Worm (Caenorhabditis elegans) whole organism, L2 larva: ENCODE measurements around the gene F53C11.1.

Experiments used
- C34F6.9 ChIP-seq: fragments of 150-350 bp; optimal IDR thresholded peaks from 2 replicates; lab custom pipeline; 2014; ENCODE audit warnings: missing biosample characterization, missing genetic modification characterization
- F13H6.1 ChIP-seq: sonication (generic microtip); optimal IDR thresholded peaks from 2 replicates; lab custom pipeline; 2016; ENCODE audit warnings: missing genetic modification characterization, missing compliant biosample characterization
- R02D3.7 ChIP-seq: fragments of 150-350 bp; optimal IDR thresholded peaks from 2 replicates; lab custom pipeline; 2014; ENCODE audit warnings: missing biosample characterization, missing genetic modification characterization
- Y55F3AM.14 ChIP-seq: fragments of 200-800 bp; sonication (Bioruptor generic); optimal IDR thresholded peaks from 2 replicates; lab custom pipeline; 2018; ENCODE audit warnings: mild to moderate bottlenecking, missing genetic modification characterization, missing compliant biosample characterization
- ZK546.5 ChIP-seq: sonication (generic microtip); optimal IDR thresholded peaks from 2 replicates; lab custom pipeline; 2017; ENCODE audit warnings: missing biosample characterization, missing genetic modification characterization
- alr-1 ChIP-seq: fragments of 150-350 bp; optimal IDR thresholded peaks from 2 replicates; lab custom pipeline; 2014; ENCODE audit warnings: missing biosample characterization, missing genetic modification characterization
- aly-2 ChIP-seq: fragments of 150-350 bp; optimal IDR thresholded peaks from 2 replicates; lab custom pipeline; 2014; ENCODE audit warnings: missing biosample characterization, missing genetic modification characterization
- ama-1 ChIP-seq: fragments of 150-350 bp; optimal IDR thresholded peaks from 2 replicates; lab custom pipeline; 2018; ENCODE audit warnings: inconsistent platforms
- blmp-1 ChIP-seq: sonication (generic microtip); optimal IDR thresholded peaks from 2 replicates; lab custom pipeline; 2017; ENCODE audit warnings: missing genetic modification characterization, mild to moderate bottlenecking, missing compliant biosample characterization, antibody characterized with exemption, moderate library complexity; ENCODE audit not compliant: insufficient read depth
- ceh-16 ChIP-seq: fragments of 150-350 bp; optimal IDR thresholded peaks from 2 replicates; lab custom pipeline; 2014; ENCODE audit warnings: missing biosample characterization, missing genetic modification characterization
- ceh-82 ChIP-seq: fragments of 150-350 bp; optimal IDR thresholded peaks from 2 replicates; lab custom pipeline; 2014; ENCODE audit warnings: missing biosample characterization, missing genetic modification characterization
- crh-2 ChIP-seq: sonication (generic microtip); optimal IDR thresholded peaks from 2 replicates; lab custom pipeline; 2017; ENCODE audit warnings: missing biosample characterization, missing genetic modification characterization
- dmd-4 ChIP-seq: sonication (generic microtip); optimal IDR thresholded peaks from 2 replicates; lab custom pipeline; 2017; ENCODE audit warnings: missing biosample characterization, missing genetic modification characterization
- egl-27 ChIP-seq: sonication (generic microtip); optimal IDR thresholded peaks from 3 replicates; lab custom pipeline; 2017; ENCODE audit warnings: missing biosample characterization, missing genetic modification reagents, missing genetic modification characterization
- elt-1 ChIP-seq: fragments of 150-350 bp; optimal IDR thresholded peaks from 2 replicates; lab custom pipeline; 2014; ENCODE audit warnings: missing biosample characterization, missing genetic modification characterization
- elt-3 ChIP-seq: sonication (generic microtip); optimal IDR thresholded peaks from 2 replicates; lab custom pipeline; 2017; ENCODE audit warnings: missing biosample characterization, missing genetic modification characterization
- fos-1 ChIP-seq: fragments of 150-350 bp; optimal IDR thresholded peaks from 2 replicates; lab custom pipeline; 2014; ENCODE audit warnings: missing biosample characterization, missing genetic modification characterization
- gmeb-1 ChIP-seq: fragments of 150-350 bp; optimal IDR thresholded peaks from 2 replicates; lab custom pipeline; 2014; ENCODE audit warnings: missing biosample characterization, missing genetic modification characterization
- lin-11 ChIP-seq: fragments of 150-350 bp; sonication (generic microtip); optimal IDR thresholded peaks from 2 replicates; lab custom pipeline; 2014; ENCODE audit warnings: missing biosample characterization, missing genetic modification characterization, inconsistent platforms, mixed read lengths
- lin-13 ChIP-seq: fragments of 150-350 bp; optimal IDR thresholded peaks from 2 replicates; lab custom pipeline; 2014; ENCODE audit warnings: missing biosample characterization, missing genetic modification reagents, missing genetic modification characterization
- lsy-2 ChIP-seq, 2 experiments: fragments of 150-350 bp in 1 of 2; sonication (generic microtip) in 1 of 2; optimal IDR thresholded peaks; 2 replicates each; lab custom pipeline; 2014 to 2017; ENCODE audit warnings: missing biosample characterization in 2 of 2, missing genetic modification characterization in 2 of 2
- mab-5 ChIP-seq: fragments of 150-350 bp; optimal IDR thresholded peaks from 2 replicates; lab custom pipeline; 2014; ENCODE audit warnings: missing biosample characterization, missing genetic modification characterization
- mbf-1 ChIP-seq: sonication (generic microtip); optimal IDR thresholded peaks from 2 replicates; lab custom pipeline; 2017; ENCODE audit warnings: missing biosample characterization, missing genetic modification characterization
- mdl-1 ChIP-seq, 2 experiments: fragments of 150-350 bp in 1 of 2; sonication (generic microtip) in 1 of 2; optimal IDR thresholded peaks; 2 replicates each; lab custom pipeline; 2017; ENCODE audit warnings: missing biosample characterization in 2 of 2, missing genetic modification characterization in 2 of 2
- nhr-10 ChIP-seq: sonication (generic microtip); optimal IDR thresholded peaks from 2 replicates; lab custom pipeline; 2017; ENCODE audit warnings: missing biosample characterization, missing genetic modification characterization
- nhr-11 ChIP-seq: fragments of 150-350 bp; optimal IDR thresholded peaks from 2 replicates; lab custom pipeline; 2014; ENCODE audit warnings: missing biosample characterization, missing genetic modification characterization
- nhr-12 ChIP-seq: fragments of 150-350 bp; optimal IDR thresholded peaks from 2 replicates; lab custom pipeline; 2014; ENCODE audit warnings: missing biosample characterization, missing genetic modification characterization
- nhr-129 ChIP-seq: fragments of 150-350 bp; optimal IDR thresholded peaks from 2 replicates; lab custom pipeline; 2014; ENCODE audit warnings: missing biosample characterization, missing genetic modification characterization
- nhr-21 ChIP-seq: fragments of 150-350 bp; optimal IDR thresholded peaks from 2 replicates; lab custom pipeline; 2014; ENCODE audit warnings: missing biosample characterization, missing genetic modification characterization
- nhr-23 ChIP-seq: fragments of 150-350 bp; optimal IDR thresholded peaks from 2 replicates; lab custom pipeline; 2014; ENCODE audit warnings: missing biosample characterization, missing genetic modification reagents, missing genetic modification characterization
- nhr-237 ChIP-seq: fragments of 150-350 bp; optimal IDR thresholded peaks from 2 replicates; lab custom pipeline; 2014; ENCODE audit warnings: missing biosample characterization, missing genetic modification characterization
- nhr-25 ChIP-seq: fragments of 150-350 bp; sonication (generic microtip); optimal IDR thresholded peaks from 3 replicates; lab custom pipeline; 2014; ENCODE audit warnings: missing biosample characterization, missing genetic modification characterization
- nhr-6 ChIP-seq: fragments of 150-350 bp; optimal IDR thresholded peaks from 2 replicates; lab custom pipeline; 2014; ENCODE audit warnings: missing biosample characterization, missing genetic modification characterization
- nhr-77 ChIP-seq: fragments of 150-350 bp; optimal IDR thresholded peaks from 2 replicates; lab custom pipeline; 2014; ENCODE audit warnings: missing biosample characterization, missing genetic modification characterization
- peb-1 ChIP-seq: fragments of 150-350 bp; optimal IDR thresholded peaks from 2 replicates; lab custom pipeline; 2014; ENCODE audit warnings: missing biosample characterization, missing genetic modification characterization
- sem-4 ChIP-seq: fragments of 150-350 bp; optimal IDR thresholded peaks from 2 replicates; lab custom pipeline; 2014; ENCODE audit warnings: missing biosample characterization, missing genetic modification reagents, missing genetic modification characterization
- skn-1 ChIP-seq: sonication (generic microtip); optimal IDR thresholded peaks from 2 replicates; lab custom pipeline; 2017; ENCODE audit warnings: missing biosample characterization, missing genetic modification characterization
- sma-3 ChIP-seq: sonication (generic microtip); optimal IDR thresholded peaks from 2 replicates; lab custom pipeline; 2016; ENCODE audit warnings: missing genetic modification reagents, missing genetic modification characterization, missing compliant biosample characterization
- sma-9 ChIP-seq, 2 experiments: fragments of 150-350 bp in 1 of 2; sonication (generic microtip) in 1 of 2; optimal IDR thresholded peaks; 2 replicates each; lab custom pipeline; 2014 to 2016; ENCODE audit warnings: missing genetic modification characterization in 2 of 2, mild to moderate bottlenecking in 1 of 2, missing biosample characterization in 1 of 2, missing compliant biosample characterization in 1 of 2, missing genetic modification reagents in 1 of 2, moderate library complexity in 1 of 2
- snpc-4 ChIP-seq: fragments of 150-350 bp; optimal IDR thresholded peaks from 2 replicates; lab custom pipeline; 2014; ENCODE audit warnings: missing biosample characterization, missing genetic modification characterization
- unc-39 ChIP-seq: fragments of 150-350 bp; optimal IDR thresholded peaks from 2 replicates; lab custom pipeline; 2014; ENCODE audit warnings: missing biosample characterization, missing genetic modification characterization
- unc-55 ChIP-seq: fragments of 150-350 bp; sonication (generic microtip); optimal IDR thresholded peaks from 3 replicates; lab custom pipeline; 2014; ENCODE audit warnings: missing biosample characterization, missing genetic modification reagents, missing genetic modification characterization
- unc-62 ChIP-seq: fragments of 150-350 bp; optimal IDR thresholded peaks from 2 replicates; lab custom pipeline; 2014; ENCODE audit warnings: missing biosample characterization, missing genetic modification reagents, missing genetic modification characterization
- zag-1 ChIP-seq: fragments of 150-350 bp; optimal IDR thresholded peaks from 2 replicates; lab custom pipeline; 2014; ENCODE audit warnings: missing biosample characterization, missing genetic modification characterization
- ztf-1 ChIP-seq: fragments of 200-800 bp; sonication (Bioruptor generic); conservative IDR thresholded peaks from 2 replicates; pipeline ENCODE4 v1.3.6; 2022; ENCODE audit warnings: missing genetic modification characterization, missing compliant biosample characterization
- ztf-11 ChIP-seq: sonication (generic microtip); optimal IDR thresholded peaks from 2 replicates; lab custom pipeline; 2017; ENCODE audit warnings: missing biosample characterization, missing genetic modification characterization

Gene F53C11.1

DNA sequence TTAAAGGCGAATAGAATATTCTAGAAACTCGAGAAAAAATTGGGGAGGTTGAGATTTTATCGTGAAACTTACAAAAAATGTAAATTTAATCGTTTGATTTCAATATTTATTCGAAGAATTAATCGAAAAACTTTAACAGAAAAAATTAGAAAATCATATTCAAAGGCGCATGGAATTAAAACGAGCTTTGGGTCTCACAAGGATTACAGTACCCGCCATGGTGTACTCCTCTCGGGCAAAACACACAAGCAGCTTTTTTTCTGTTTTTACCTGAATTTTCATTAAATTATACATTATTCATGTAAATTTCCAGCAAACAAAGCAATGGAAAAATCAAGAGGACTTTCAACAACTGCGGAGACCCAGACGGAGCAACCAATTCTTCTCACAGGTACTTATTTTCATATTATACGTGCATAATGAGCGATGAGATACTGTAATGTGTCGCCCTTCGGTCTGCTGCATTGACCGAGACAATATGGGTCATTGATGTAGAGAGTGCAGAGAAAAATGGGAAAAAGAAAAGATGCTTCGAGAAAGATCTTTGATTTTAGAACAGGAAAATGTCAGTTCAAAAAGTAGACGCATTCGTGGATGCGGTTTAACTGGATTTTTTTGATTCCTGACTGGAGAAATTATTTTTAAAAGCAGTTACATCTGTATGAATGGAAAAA, 11.8 kb downstream of the F53C11.1 start, which contains the start of the genes F53C11.4 and F53C11.5 (continued):
- peak; percentile 32 for TF ChIP-seq ama-1 (lab: Kevin White, UChicago)
- no peak for TF ChIP-seq nhr-25
- peak; percentile 59 for TF ChIP-seq fos-1

DNA sequence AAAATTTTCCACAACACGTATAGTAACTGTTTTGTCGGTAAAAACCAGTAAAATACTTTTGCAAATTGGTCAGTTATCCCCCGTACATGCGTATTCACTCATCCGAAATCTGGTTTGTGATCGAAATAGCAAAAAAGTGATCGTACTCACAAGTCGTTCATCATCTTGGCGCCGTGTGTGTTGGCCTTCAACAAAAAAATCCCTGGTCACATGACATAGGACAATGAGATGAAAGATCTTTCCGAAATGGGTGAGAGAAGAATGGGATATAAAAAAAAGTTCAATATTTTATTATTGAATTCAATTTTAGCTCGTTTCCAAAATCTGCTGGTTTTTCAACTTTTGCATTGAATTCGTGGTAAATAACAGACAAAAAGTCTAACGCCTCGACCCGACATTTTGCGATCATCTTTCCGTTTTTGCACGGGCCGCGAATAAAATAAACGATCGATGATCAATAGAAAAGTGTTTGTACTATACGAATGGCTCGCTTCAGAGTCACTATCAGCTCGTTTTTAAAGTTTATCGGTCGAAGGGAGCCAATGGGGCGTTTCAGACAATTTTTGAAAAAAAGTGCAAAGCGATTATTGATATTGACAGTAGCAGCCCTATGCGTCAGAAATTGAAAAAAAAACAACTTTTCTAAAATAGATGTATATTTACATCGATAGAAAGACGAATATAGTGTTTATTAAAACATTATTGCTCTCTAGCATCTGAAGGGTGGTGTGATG, 12.5 kb downstream of the F53C11.1 start:
- TF ChIP-seq nhr-129 (tag; lab: Kevin White, UChicago) (peak; percentile 50), F13H6.1 (tag; lab: Kevin White, UChicago) (peak; percentile 19), nhr-21 (peak; percentile 39), sma-9 (GFP tag; optimal IDR thresholded peaks at IDR 0.05; lab: Kevin White, UChicago) (peak; percentile 67), sma-9 (tag; optimal IDR thresholded peaks at IDR 0.05; lab: Kevin White, UChicago) (no peak), crh-2 (tag; lab: Kevin White, UChicago) (peak; percentile 10), zag-1 (no peak), sma-3 (GFP tag; lab: Kevin White, UChicago) (no peak), nhr-25 (peak; percentile 65), mab-5 (tag; lab: Kevin White, UChicago) (no peak), blmp-1 (tag; lab: Kevin White, UChicago) (peak; percentile 6), fos-1 (peak; percentile 9), ceh-82 (tag; lab: Kevin White, UChicago) (no peak), alr-1 (tag; lab: Kevin White, UChicago) (no peak), mdl-1 (tag; optimal IDR thresholded peaks at IDR 0.05; lab: Kevin White, UChicago) (no peak), sem-4 (peak; percentile 23), Y55F3AM.14 (GFP tag; lab: Kevin White, UChicago) (no peak)

- TF ChIP-seq gmeb-1 (tag; lab: Kevin White, UChicago) (peak; percentile 68), snpc-4 (tag; lab: Kevin White, UChicago) (peak; percentile 81), aly-2 (tag; lab: Kevin White, UChicago) (no peak), sma-3 (GFP tag; lab: Kevin White, UChicago) (peak; percentile 58), unc-55 (GFP tag; lab: Kevin White, UChicago) (peak; percentile 96), blmp-1 (tag; lab: Kevin White, UChicago) (peak; percentile 41), nhr-12 (no peak), nhr-6 (tag; lab: Kevin White, UChicago) (no peak), egl-27 (tag; lab: Kevin White, UChicago) (peak; percentile 61), alr-1 (tag; lab: Kevin White, UChicago) (peak; percentile 70), Y55F3AM.14 (GFP tag; lab: Kevin White, UChicago) (peak; percentile 49), unc-39 (tag; lab: Kevin White, UChicago) (no peak), F13H6.1 (tag; lab: Kevin White, UChicago) (peak; percentile 93), ztf-1 (GFP tag; lab: Robert Waterston, UW) (no peak), nhr-23 (tag; lab: Kevin White, UChicago) (no peak), ZK546.5 (no peak), ceh-82 (tag; lab: Kevin White, UChicago) (no peak), elt-1 (tag; lab: Kevin White, UChicago) (no peak), mab-5 (tag; lab: Kevin White, UChicago) (peak; percentile 70), nhr-237 (tag; lab: Kevin White, UChicago) (no peak), sem-4 (peak; percentile 56), nhr-25 (peak; percentile 74), zag-1 (peak; percentile 72), skn-1 (tag; lab: Kevin White, UChicago) (peak; percentile 69), nhr-77 (no peak), fos-1 (peak; percentile 88), nhr-129 (tag; lab: Kevin White, UChicago) (peak; percentile 97), C34F6.9 (peak; percentile 92), crh-2 (tag; lab: Kevin White, UChicago) (peak; percentile 87), mbf-1 (tag; lab: Kevin White, UChicago) (no peak), lin-11 (tag; lab: Kevin White, UChicago) (peak; percentile 78), ztf-11 (tag; lab: Kevin White, UChicago) (no peak), ceh-16 (peak; percentile 23), lsy-2 (tag; optimal IDR thresholded peaks at IDR 0.05; lab: Kevin White, UChicago) (peak; percentile 44 to 87), R02D3.7 (tag; lab: Kevin White, UChicago) (no peak), nhr-10 (tag; lab: Kevin White, UChicago) (no peak), nhr-11 (tag; lab: Kevin White, UChicago) (no peak), ama-1 (lab: Kevin White, UChicago) (peak; percentile 67), lin-13 (GFP tag; lab: Kevin White, UChicago) (peak; percentile 90), dmd-4 (no peak), peb-1 (tag; lab: Kevin White, UChicago) (no peak), unc-62 (no peak), elt-3 (no peak)
These were observed 13.8 kb downstream of the F53C11.1 start for ce11 chrV:13789362-13789761.
